Fruit fly (Drosophila melanogaster) whole organism, embryonic: ENCODE measurements around the gene CG8526.

Experiments used
- Abd-B ChIP-seq: fragments of 200-800 bp; sonication (Bioruptor generic); optimal IDR thresholded peaks from 2 replicates; lab custom pipeline; 2018; ENCODE audit warnings: missing biosample characterization, mild to moderate bottlenecking, missing genetic modification characterization, moderate library complexity
- Ada2b ChIP-seq: fragments of 200-800 bp; sonication (Bioruptor generic); IDR thresholded peaks from 2 replicates; pipeline ENCODE4 v1.3.6; 2022; ENCODE audit warnings: missing biosample characterization, missing genetic modification characterization
- CG10209 ChIP-seq: fragments of 200-800 bp; sonication (Bioruptor generic); optimal IDR thresholded peaks from 3 replicates; lab custom pipeline; 2017; ENCODE audit warnings: missing biosample characterization, mild to moderate bottlenecking, missing genetic modification characterization, missing genetic modification reagents
- CG10267 ChIP-seq: fragments of 200-800 bp; sonication (Bioruptor generic); optimal IDR thresholded peaks from 2 replicates; lab custom pipeline; 2018; ENCODE audit warnings: missing biosample characterization, mild to moderate bottlenecking, missing genetic modification characterization, moderate library complexity
- CG10654 ChIP-seq: fragments of 200-800 bp; sonication (Bioruptor generic); optimal IDR thresholded peaks from 2 replicates; lab custom pipeline; 2016; ENCODE audit warnings: missing biosample characterization, missing genetic modification characterization
- CG11695 ChIP-seq: fragments of 200-800 bp; sonication (Bioruptor generic); IDR thresholded peaks from 3 replicates; pipeline ENCODE4 v1.3.6; 2022; ENCODE audit warnings: missing biosample characterization, missing genetic modification characterization
- CG11723 ChIP-seq: fragments of 200-800 bp; sonication (Bioruptor generic); optimal IDR thresholded peaks from 2 replicates; lab custom pipeline; 2017; ENCODE audit warnings: missing biosample characterization, mild to moderate bottlenecking, missing genetic modification characterization
- CG12659 ChIP-seq: fragments of 200-800 bp; sonication (Bioruptor generic); optimal IDR thresholded peaks from 3 replicates; lab custom pipeline; 2017; ENCODE audit warnings: mild to moderate bottlenecking, missing biosample characterization, missing genetic modification reagents, missing genetic modification characterization
- CG12744 ChIP-seq: fragments of 200-800 bp; sonication (Bioruptor generic); optimal IDR thresholded peaks from 2 replicates; lab custom pipeline; 2016; ENCODE audit warnings: missing biosample characterization, missing genetic modification characterization
- CG13775 ChIP-seq: fragments of 200-800 bp; sonication (Bioruptor generic); optimal IDR thresholded peaks from 3 replicates; lab custom pipeline; 2017; ENCODE audit warnings: missing biosample characterization, mild to moderate bottlenecking, missing genetic modification characterization
- CG17328 ChIP-seq: fragments of 200-800 bp; sonication (Bioruptor generic); IDR thresholded peaks from 2 replicates; pipeline ENCODE4 v1.3.6; 2022; ENCODE audit warnings: missing biosample characterization, missing genetic modification characterization
- CG17359 ChIP-seq: fragments of 200-800 bp; sonication (Bioruptor generic); optimal IDR thresholded peaks from 3 replicates; lab custom pipeline; 2018; ENCODE audit warnings: missing biosample characterization, mild to moderate bottlenecking, missing genetic modification characterization, moderate library complexity
- CG18599 ChIP-seq: fragments of 200-800 bp; sonication (Bioruptor generic); optimal IDR thresholded peaks from 3 replicates; lab custom pipeline; 2017; ENCODE audit warnings: missing biosample characterization, missing genetic modification characterization, mild to moderate bottlenecking, moderate library complexity, missing genetic modification reagents
- CG2202 ChIP-seq: fragments of 200-800 bp; sonication (Bioruptor generic); optimal IDR thresholded peaks from 2 replicates; lab custom pipeline; 2018; ENCODE audit warnings: missing biosample characterization, mild to moderate bottlenecking, missing genetic modification characterization
- CG3065 ChIP-seq: fragments of 200-800 bp; sonication (Bioruptor generic); optimal IDR thresholded peaks from 2 replicates; lab custom pipeline; 2016; ENCODE audit warnings: missing biosample characterization, missing genetic modification characterization
- CG31224 ChIP-seq: fragments of 200-800 bp; sonication (Bioruptor generic); IDR thresholded peaks from 2 replicates; pipeline ENCODE4 v1.3.6; 2022; ENCODE audit warnings: missing biosample characterization, missing genetic modification characterization
- CG32767 ChIP-seq: fragments of 200-800 bp; sonication (Bioruptor generic); IDR thresholded peaks from 2 replicates; pipeline ENCODE4 v1.3.6; 2022; ENCODE audit warnings: missing biosample characterization, missing genetic modification characterization
- CG32772 ChIP-seq: fragments of 200-800 bp; sonication (Bioruptor generic); IDR thresholded peaks from 2 replicates; pipeline ENCODE4 v1.3.6; 2022; ENCODE audit warnings: missing biosample characterization, missing genetic modification characterization
- CG4424 ChIP-seq: fragments of 200-800 bp; sonication (Bioruptor generic); optimal IDR thresholded peaks from 3 replicates; lab custom pipeline; 2016; ENCODE audit warnings: missing biosample characterization, missing genetic modification characterization
- CG7372 ChIP-seq: fragments of 200-800 bp; sonication (Bioruptor generic); IDR thresholded peaks from 2 replicates; pipeline ENCODE4 v1.3.6; 2022; ENCODE audit warnings: missing biosample characterization, missing genetic modification characterization
- CG8281 ChIP-seq: fragments of 200-800 bp; sonication (Bioruptor generic); optimal IDR thresholded peaks from 2 replicates; lab custom pipeline; 2018; ENCODE audit warnings: missing biosample characterization, mild to moderate bottlenecking, missing genetic modification characterization, moderate library complexity
- CG8388 ChIP-seq: fragments of 200-800 bp; sonication (Bioruptor generic); optimal IDR thresholded peaks from 2 replicates; lab custom pipeline; 2019; ENCODE audit warnings: missing biosample characterization, mild to moderate bottlenecking, missing genetic modification characterization, moderate library complexity
- CG9876 ChIP-seq: fragments of 200-800 bp; sonication (Bioruptor generic); optimal IDR thresholded peaks from 2 replicates; lab custom pipeline; 2016; ENCODE audit warnings: missing biosample characterization, missing genetic modification characterization
- CG9932 ChIP-seq: fragments of 200-800 bp; sonication (Bioruptor generic); IDR thresholded peaks from 2 replicates; pipeline ENCODE4 v1.3.6; 2022; ENCODE audit warnings: missing biosample characterization, missing genetic modification characterization
- CoRest ChIP-seq: fragments of 200-800 bp; sonication (Bioruptor generic); optimal IDR thresholded peaks from 3 replicates; lab custom pipeline; 2018; ENCODE audit warnings: missing biosample characterization, mild to moderate bottlenecking, missing genetic modification characterization, moderate library complexity
- Dad ChIP-seq: fragments of 200-800 bp; sonication (Bioruptor generic); optimal IDR thresholded peaks from 3 replicates; lab custom pipeline; 2016; ENCODE audit warnings: missing biosample characterization, missing genetic modification characterization
- Dbx ChIP-seq: fragments of 200-800 bp; sonication (Bioruptor generic); IDR thresholded peaks from 3 replicates; pipeline ENCODE4 v1.3.6; 2022; ENCODE audit warnings: missing biosample characterization, missing genetic modification characterization
- Dip2 ChIP-seq: fragments of 200-800 bp; sonication (Bioruptor generic); IDR thresholded peaks from 2 replicates; pipeline ENCODE4 v1.3.6; 2022; ENCODE audit warnings: missing biosample characterization, missing genetic modification characterization
- Doc2 ChIP-seq: fragments of 200-800 bp; sonication (Bioruptor generic); IDR thresholded peaks from 2 replicates; pipeline ENCODE4 v1.3.6; 2022; ENCODE audit warnings: missing biosample characterization, missing genetic modification characterization
- ERR ChIP-seq: fragments of 200-800 bp; sonication (Bioruptor generic); optimal IDR thresholded peaks from 2 replicates; lab custom pipeline; 2016; ENCODE audit warnings: missing biosample characterization, missing genetic modification characterization
- H2.0 ChIP-seq: fragments of 200-800 bp; sonication (Bioruptor generic); IDR thresholded peaks from 2 replicates; pipeline ENCODE4 v1.3.6; 2022; ENCODE audit warnings: missing biosample characterization, missing genetic modification characterization
- Hand ChIP-seq: fragments of 200-800 bp; sonication (Bioruptor generic); optimal IDR thresholded peaks from 2 replicates; lab custom pipeline; 2017; ENCODE audit warnings: mild to moderate bottlenecking, missing biosample characterization, missing genetic modification reagents, missing genetic modification characterization
- HmgZ ChIP-seq: fragments of 200-800 bp; sonication (Bioruptor generic); optimal IDR thresholded peaks from 2 replicates; lab custom pipeline; 2018; ENCODE audit warnings: missing biosample characterization, mild to moderate bottlenecking, missing genetic modification characterization
- Jarid2 ChIP-seq: fragments of 200-800 bp; sonication (Bioruptor generic); optimal IDR thresholded peaks from 3 replicates; lab custom pipeline; 2017; ENCODE audit warnings: mild to moderate bottlenecking, missing biosample characterization, missing genetic modification reagents, missing genetic modification characterization
- MBD-R2 ChIP-seq: fragments of 200-800 bp; sonication (Bioruptor generic); IDR thresholded peaks from 2 replicates; pipeline ENCODE4 v1.3.6; 2022; ENCODE audit warnings: missing biosample characterization, missing genetic modification characterization
- NC2α ChIP-seq: fragments of 200-800 bp; sonication (Bioruptor generic); optimal IDR thresholded peaks from 2 replicates; lab custom pipeline; 2016; ENCODE audit warnings: missing biosample characterization, missing genetic modification characterization
- Sry-β ChIP-seq: fragments of 200-800 bp; sonication (Bioruptor generic); optimal IDR thresholded peaks from 2 replicates; lab custom pipeline; 2018; ENCODE audit warnings: missing biosample characterization, mild to moderate bottlenecking, missing genetic modification characterization, moderate library complexity
- Ssrp ChIP-seq: fragments of 200-800 bp; sonication (Bioruptor generic); optimal IDR thresholded peaks from 2 replicates; lab custom pipeline; 2018; ENCODE audit warnings: missing biosample characterization, mild to moderate bottlenecking, missing genetic modification characterization, moderate library complexity
- bigmax ChIP-seq: fragments of 200-800 bp; sonication (Bioruptor generic); optimal IDR thresholded peaks from 2 replicates; lab custom pipeline; 2018; ENCODE audit warnings: missing biosample characterization, mild to moderate bottlenecking, missing genetic modification characterization
- br ChIP-seq: fragments of >200 bp; optimal IDR thresholded peaks from 2 replicates; lab custom pipeline; 2017
- caup ChIP-seq: fragments of 200-800 bp; sonication (Bioruptor generic); optimal IDR thresholded peaks from 3 replicates; lab custom pipeline; 2017; ENCODE audit warnings: missing biosample characterization, mild to moderate bottlenecking, missing genetic modification characterization, moderate library complexity; ENCODE audit not compliant: severe bottlenecking
- eyg ChIP-seq: fragments of 200-800 bp; sonication (Bioruptor generic); optimal IDR thresholded peaks from 3 replicates; lab custom pipeline; 2016; ENCODE audit warnings: missing biosample characterization, missing genetic modification characterization
- fru ChIP-seq: fragments of >200 bp; optimal IDR thresholded peaks from 2 replicates; lab custom pipeline; 2017
- kay ChIP-seq: fragments of 200-800 bp; sonication (Bioruptor generic); optimal IDR thresholded peaks from 2 replicates; lab custom pipeline; 2016; ENCODE audit warnings: missing biosample characterization, missing genetic modification characterization
- lbe ChIP-seq: fragments of 200-800 bp; sonication (Bioruptor generic); optimal IDR thresholded peaks from 2 replicates; lab custom pipeline; 2016; ENCODE audit warnings: missing biosample characterization, mild to moderate bottlenecking, missing genetic modification characterization
- lmd ChIP-seq: fragments of 200-800 bp; sonication (Bioruptor generic); IDR thresholded peaks from 2 replicates; pipeline ENCODE4 v1.3.6; 2022; ENCODE audit warnings: missing biosample characterization, missing genetic modification characterization
- otp ChIP-seq: fragments of 200-800 bp; sonication (Bioruptor generic); IDR thresholded peaks from 3 replicates; pipeline ENCODE4, ENCODE4 v1.3.6; 2022; ENCODE audit warnings: missing biosample characterization, missing genetic modification characterization
- pb ChIP-seq: fragments of 200-800 bp; sonication (Bioruptor generic); optimal IDR thresholded peaks from 3 replicates; lab custom pipeline; 2016; ENCODE audit warnings: missing biosample characterization, missing genetic modification characterization
- sens ChIP-seq: fragments of 200-800 bp; sonication (Bioruptor generic); peaks from one replicate; lab custom pipeline; 2016; ENCODE audit warnings: missing biosample characterization, missing genetic modification characterization
- stc ChIP-seq: fragments of 200-800 bp; sonication (Bioruptor generic); IDR thresholded peaks from 2 replicates; pipeline ENCODE4 v1.3.6; 2022; ENCODE audit warnings: missing biosample characterization, missing genetic modification characterization
- unc-4 ChIP-seq: fragments of 200-800 bp; sonication (Bioruptor generic); IDR thresholded peaks from 2 replicates; pipeline ENCODE4 v1.3.6; 2022; ENCODE audit warnings: missing biosample characterization, missing genetic modification characterization; ENCODE audit not compliant: partially characterized antibody
- vfl ChIP-seq: fragments of 200-800 bp; sonication (Bioruptor generic); optimal IDR thresholded peaks from 2 replicates; lab custom pipeline; 2016; ENCODE audit warnings: missing biosample characterization, missing genetic modification characterization
- wor ChIP-seq: fragments of 200-800 bp; sonication (Bioruptor generic); IDR thresholded peaks from 2 replicates; pipeline ENCODE4 v1.3.6; 2022; ENCODE audit warnings: missing biosample characterization, missing genetic modification characterization

CG8526 gene

dm6 chr3R:9793018-9793417 is 8.1 kb upstream of the CG8526 start, which contains the start of gene CG8516 (continued):
- TF ChIP-seq Dad (GFP tag; lab: Kevin White, UChicago) (no peak), CG9876 (GFP tag; lab: Kevin White, UChicago) (no peak), CG12744 (GFP tag; lab: Kevin White, UChicago) (no peak), sens (GFP tag; lab: Kevin White, UChicago) (peak; percentile 68), CG7372 (GFP tag; lab: Robert Waterston, UW) (no peak), bigmax (GFP tag; lab: Kevin White, UChicago) (peak; percentile 38), Dip2 (GFP tag; lab: Robert Waterston, UW) (no peak), kay (no peak), stc (GFP tag; lab: Robert Waterston, UW) (no peak), CG31224 (GFP tag; lab: Robert Waterston, UW) (no peak), Abd-B (GFP tag; lab: Kevin White, UChicago) (no peak), CG4424 (GFP tag; lab: Kevin White, UChicago) (no peak), wor (no peak), Dbx (GFP tag; lab: Robert Waterston, UW) (no peak; the same call in 2 of the 3 replicates), CG12659 (GFP tag; lab: Kevin White, UChicago) (peak; percentile 57), CG9932 (GFP tag; lab: Robert Waterston, UW) (peak; percentile 37; the same call in 1 of the 2 replicates), vfl (GFP tag; lab: Kevin White, UChicago) (no peak), br (lab: Kevin White, UChicago) (no peak), CG17328 (GFP tag; lab: Robert Waterston, UW) (peak; percentile 36), CG32767 (GFP tag; lab: Robert Waterston, UW) (no peak), Jarid2 (GFP tag; lab: Kevin White, UChicago) (no peak), CG13775 (GFP tag; lab: Kevin White, UChicago) (no peak), H2.0 (GFP tag; lab: Robert Waterston, UW) (no peak), HmgZ (tag; lab: Kevin White, UChicago) (peak; percentile 67), pb (GFP tag; lab: Kevin White, UChicago) (no peak), NC2α (GFP tag; lab: Kevin White, UChicago) (no peak), CG2202 (no peak), CG11723 (GFP tag; lab: Kevin White, UChicago) (no peak), fru (lab: Kevin White, UChicago) (no peak), lbe (GFP tag; lab: Kevin White, UChicago) (no peak), CG10267 (tag; lab: Kevin White, UChicago) (peak; percentile 51), CG8388 (GFP tag; lab: Kevin White, UChicago) (no peak), Ada2b (0 out of 2 replicates have a peak, but pooled peaks have one; percentile 7), CG32772 (0 out of 2 replicates have a peak, but pooled peaks have one; percentile 24), Hand (GFP tag; lab: Kevin White, UChicago) (no peak), CG18599 (GFP tag; lab: Kevin White, UChicago) (no peak), Ssrp (tag; lab: Kevin White, UChicago) (no peak), lmd (GFP tag; lab: Robert Waterston, UW) (no peak), MBD-R2 (GFP tag; lab: Robert Waterston, UW) (peak; percentile 81), CG8281 (tag; lab: Kevin White, UChicago) (no peak), otp (GFP tag; lab: Robert Waterston, UW) (no peak), unc-4 (peak; percentile 20; the same call in 1 of the 2 replicates), CG17359 (tag; lab: Kevin White, UChicago) (no peak), eyg (GFP tag; lab: Kevin White, UChicago) (no peak), ERR (GFP tag; lab: Kevin White, UChicago) (no peak), CoRest (tag; lab: Kevin White, UChicago) (peak; percentile 53), CG10209 (GFP tag; lab: Kevin White, UChicago) (no peak), caup (no peak), CG10654 (GFP tag; lab: Kevin White, UChicago) (no peak), CG3065 (GFP tag; lab: Kevin White, UChicago) (no peak), Doc2 (GFP tag; lab: Robert Waterston, UW) (no peak), Sry-β (peak; percentile 80), CG11695 (0 out of 3 replicates have a peak, but pooled peaks have one; percentile 16)
